Fruit fly (Drosophila melanogaster): Measurements from ENCODE around the gene Mrtf.

Gene Mrtf

DNA sequence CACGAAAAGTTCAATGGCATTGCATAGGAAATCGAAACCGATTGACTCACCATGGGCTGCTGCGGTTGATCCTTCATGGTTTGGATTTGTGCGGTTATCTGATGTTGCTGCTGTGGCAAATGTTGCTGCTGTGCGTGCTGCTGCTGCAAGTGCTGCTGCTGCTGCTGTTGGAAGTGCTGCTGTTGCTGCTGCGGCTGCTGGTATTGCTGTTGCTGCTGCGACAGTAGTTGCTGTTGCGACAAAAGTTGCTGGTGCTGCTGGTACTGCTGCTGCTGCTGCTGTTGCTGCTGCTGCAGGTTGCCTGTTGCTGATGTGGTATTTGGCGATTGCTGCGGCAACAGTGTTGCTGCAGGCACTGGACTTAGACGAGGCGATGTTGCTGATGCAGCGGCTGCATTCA is 29.9 kb upstream of the Mrtf start:
- TF ChIP-seq CG7101 (tag; optimal IDR thresholded peaks at IDR 0.05) (no peak), cnc (optimal IDR thresholded peaks at IDR 0.05) (no peak), pad (GFP tag; optimal IDR thresholded peaks at IDR 0.05) (no peak), bab1 (GFP tag; optimal IDR thresholded peaks at IDR 0.05) (no peak), Mnt (GFP tag; optimal IDR thresholded peaks at IDR 0.05) (no peak), tj (GFP tag; optimal IDR thresholded peaks at IDR 0.05) (no peak), cic (GFP tag; optimal IDR thresholded peaks at IDR 0.05) (no peak), CG7045 (GFP tag; optimal IDR thresholded peaks at IDR 0.05) (no peak), CG5204 (GFP tag; optimal IDR thresholded peaks at IDR 0.05) (no peak), CG33017 (tag; optimal IDR thresholded peaks at IDR 0.05) (no peak), CG12768 (GFP tag; optimal IDR thresholded peaks at IDR 0.05) (no peak), CG11617 (GFP tag; optimal IDR thresholded peaks at IDR 0.05) (no peak), kay (GFP tag; ENCODE audit: borderline replicate concordance) (no peak), CG14711 (tag; optimal IDR thresholded peaks at IDR 0.05) (no peak), Clk (GFP tag; optimal IDR thresholded peaks at IDR 0.05) (no peak)

DNA sequence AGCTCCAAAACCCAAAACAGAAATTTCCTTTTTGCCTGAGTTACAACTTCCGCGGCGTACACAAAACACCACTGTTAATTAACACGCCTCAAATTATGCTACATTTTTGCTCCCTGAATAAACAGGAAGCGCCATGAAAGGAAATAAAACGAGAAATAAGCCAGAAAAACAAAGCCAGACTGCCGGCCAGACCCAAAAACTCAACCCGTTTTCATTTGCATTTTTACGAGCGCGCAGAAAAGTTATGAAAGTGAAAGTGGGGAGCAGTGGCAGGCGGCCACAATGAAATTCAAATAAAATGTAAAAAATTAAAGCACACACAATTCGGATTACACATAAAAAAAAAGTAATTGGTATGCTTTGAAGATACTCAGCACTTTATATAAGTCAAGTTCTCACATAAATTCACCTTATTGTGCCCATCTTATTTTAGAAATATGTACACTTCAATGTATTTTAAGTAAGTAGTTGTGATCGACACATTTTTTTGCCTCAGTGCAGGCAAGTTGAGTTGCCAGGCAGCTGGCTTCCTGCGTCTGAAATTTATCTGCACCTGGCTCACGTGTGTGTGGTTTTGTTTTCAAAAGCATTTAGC is 29.1 kb upstream of the Mrtf start:
- TF ChIP-seq bab1 (GFP tag; optimal IDR thresholded peaks at IDR 0.05) (no peak), toe (GFP tag; optimal IDR thresholded peaks at IDR 0.05) (no peak), pad (GFP tag; optimal IDR thresholded peaks at IDR 0.05) (no peak), cnc (optimal IDR thresholded peaks at IDR 0.05) (no peak), CG7101 (tag; optimal IDR thresholded peaks at IDR 0.05) (no peak), CG5204 (GFP tag; optimal IDR thresholded peaks at IDR 0.05) (no peak), cic (GFP tag; optimal IDR thresholded peaks at IDR 0.05) (no peak), Clk (GFP tag; optimal IDR thresholded peaks at IDR 0.05) (no peak), CG7045 (GFP tag; optimal IDR thresholded peaks at IDR 0.05) (no peak), CG12768 (GFP tag; optimal IDR thresholded peaks at IDR 0.05) (no peak), Hr96 (GFP tag; optimal IDR thresholded peaks at IDR 0.05) (no peak), CG33017 (tag; optimal IDR thresholded peaks at IDR 0.05) (no peak), tj (GFP tag; optimal IDR thresholded peaks at IDR 0.05) (no peak), ovo (GFP tag; optimal IDR thresholded peaks at IDR 0.05) (no peak), Mnt (GFP tag; optimal IDR thresholded peaks at IDR 0.05) (no peak), kay (GFP tag; ENCODE audit: borderline replicate concordance) (no peak), CG1620 (GFP tag; optimal IDR thresholded peaks at IDR 0.05) (no peak), CG11617 (GFP tag; optimal IDR thresholded peaks at IDR 0.05) (no peak), Crg-1 (GFP tag; optimal IDR thresholded peaks at IDR 0.05) (no peak), CG14711 (tag; optimal IDR thresholded peaks at IDR 0.05) (no peak)

DNA sequence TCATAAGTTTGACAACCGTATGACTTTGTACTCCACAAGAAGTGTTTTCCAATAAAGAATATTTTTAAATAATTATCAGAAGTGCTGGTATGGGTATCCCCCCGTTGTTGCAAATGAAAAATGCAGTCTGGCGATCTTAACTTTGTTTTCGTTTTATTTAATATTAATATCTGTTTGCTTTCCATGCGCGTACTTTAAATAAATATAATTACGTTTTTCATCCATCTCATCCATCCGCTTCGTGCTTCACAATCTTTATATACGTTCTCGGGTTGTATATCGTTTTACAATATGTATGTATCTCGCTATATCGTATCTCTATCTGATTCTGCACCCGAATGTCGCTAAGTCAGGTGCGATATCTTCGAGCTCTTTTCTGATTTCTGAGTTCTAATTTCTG is 19.6 kb upstream of the Mrtf start:
- no peak for TF ChIP-seq Clk (GFP tag; optimal IDR thresholded peaks at IDR 0.05)
- peak; percentile 93 for TF ChIP-seq kay (GFP tag; ENCODE audit: borderline replicate concordance)

DNA sequence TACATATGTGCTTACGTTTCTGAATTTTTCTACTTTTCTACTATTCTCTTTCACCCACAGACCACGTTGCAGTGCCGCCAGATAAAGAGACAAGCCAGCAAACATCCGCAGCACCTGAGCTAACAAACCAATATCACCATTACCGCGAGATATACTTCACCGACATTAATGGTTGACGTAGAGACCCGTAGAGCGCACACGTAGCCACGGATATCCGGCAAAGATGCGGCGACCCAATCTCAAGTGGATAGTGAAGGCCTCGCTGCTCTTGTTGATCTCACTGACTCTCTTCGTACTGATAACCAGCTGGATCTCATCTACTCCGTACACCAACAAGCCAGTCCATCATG is 16.3 kb upstream of the Mrtf start:
- TF ChIP-seq CG1620 (GFP tag; optimal IDR thresholded peaks at IDR 0.05), result no peak
- peak; percentile 29 for TF ChIP-seq cic (GFP tag; optimal IDR thresholded peaks at IDR 0.05)
- TF ChIP-seq Crg-1 (GFP tag; optimal IDR thresholded peaks at IDR 0.05), result no peak

DNA sequence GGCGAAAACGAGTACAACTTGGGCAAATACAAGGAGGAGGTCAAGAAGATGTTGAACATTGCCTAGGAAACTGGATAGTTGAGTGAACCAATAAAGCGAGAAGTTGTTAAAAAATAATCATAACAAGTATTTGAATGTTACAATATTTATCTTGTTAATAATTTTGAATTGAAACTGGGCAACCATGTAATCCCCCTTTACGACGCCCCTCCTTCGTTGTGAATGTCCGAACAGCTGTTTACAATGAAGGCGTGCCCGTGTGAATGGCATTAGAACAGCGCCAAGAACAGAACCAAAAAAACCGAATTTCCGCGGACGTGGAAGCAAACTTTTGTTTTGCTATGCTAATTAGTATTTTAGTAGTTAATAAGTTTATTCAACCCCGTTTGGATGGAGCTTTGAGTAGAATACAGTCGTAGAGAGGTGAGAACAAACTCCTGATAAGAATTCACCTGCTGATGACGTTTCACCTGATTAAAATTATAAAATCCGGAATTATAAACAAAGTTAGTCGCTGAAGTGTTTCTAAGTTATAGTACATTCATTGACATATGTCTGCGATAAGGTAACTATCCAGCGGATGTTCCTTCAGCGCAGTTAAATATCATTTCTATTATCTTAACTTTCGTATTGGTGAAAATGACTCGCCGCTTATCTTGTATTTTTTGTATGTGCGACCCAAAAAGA is 15.8 kb upstream of the Mrtf start, which contains the start of gene Pgant6:
Pgant6 (plus strand) TSS at position 265 of the 687 bp plus-strand sequence.
- TF ChIP-seq toe (GFP tag; optimal IDR thresholded peaks at IDR 0.05) (no peak), CG14711 (tag; optimal IDR thresholded peaks at IDR 0.05) (peak; percentile 51), pad (GFP tag; optimal IDR thresholded peaks at IDR 0.05) (no peak), CG5204 (GFP tag; optimal IDR thresholded peaks at IDR 0.05) (no peak), kay (GFP tag; ENCODE audit: borderline replicate concordance) (no peak), CG7045 (GFP tag; optimal IDR thresholded peaks at IDR 0.05) (no peak), bab1 (GFP tag; optimal IDR thresholded peaks at IDR 0.05) (peak; percentile 27), CG12768 (GFP tag; optimal IDR thresholded peaks at IDR 0.05) (no peak), cic (GFP tag; optimal IDR thresholded peaks at IDR 0.05) (peak; percentile 46), Mnt (GFP tag; optimal IDR thresholded peaks at IDR 0.05) (peak; percentile 27), cnc (optimal IDR thresholded peaks at IDR 0.05) (no peak), CG33017 (tag; optimal IDR thresholded peaks at IDR 0.05) (no peak), tj (GFP tag; optimal IDR thresholded peaks at IDR 0.05) (peak; percentile 16)

DNA sequence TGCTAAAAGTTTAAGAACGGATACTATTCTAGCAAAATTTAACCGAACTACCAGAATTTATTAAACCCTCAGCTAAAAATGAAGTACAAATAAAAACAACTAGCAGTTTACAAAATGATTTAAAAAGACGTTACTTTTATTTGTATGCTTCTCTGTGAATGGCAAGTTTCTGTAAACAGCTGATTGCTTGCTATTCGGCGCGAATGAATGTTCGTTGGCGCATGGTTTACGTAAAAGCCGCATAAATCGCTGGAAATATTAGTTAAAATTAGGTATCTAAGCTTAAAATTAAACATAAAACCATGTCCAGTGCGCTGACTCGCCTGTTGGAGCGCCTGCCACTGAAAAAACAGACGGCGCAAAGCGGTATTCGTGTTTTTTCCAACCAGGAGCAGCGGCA is 14.4 kb upstream of the Mrtf start, which contains the start of gene mRpS35:
mRpS35 (plus strand) TSS at position 189 of the 400 bp plus-strand sequence.
- TF ChIP-seq Mnt (GFP tag; optimal IDR thresholded peaks at IDR 0.05) (peak; percentile 0), ovo (GFP tag; optimal IDR thresholded peaks at IDR 0.05) (no peak)

DNA sequence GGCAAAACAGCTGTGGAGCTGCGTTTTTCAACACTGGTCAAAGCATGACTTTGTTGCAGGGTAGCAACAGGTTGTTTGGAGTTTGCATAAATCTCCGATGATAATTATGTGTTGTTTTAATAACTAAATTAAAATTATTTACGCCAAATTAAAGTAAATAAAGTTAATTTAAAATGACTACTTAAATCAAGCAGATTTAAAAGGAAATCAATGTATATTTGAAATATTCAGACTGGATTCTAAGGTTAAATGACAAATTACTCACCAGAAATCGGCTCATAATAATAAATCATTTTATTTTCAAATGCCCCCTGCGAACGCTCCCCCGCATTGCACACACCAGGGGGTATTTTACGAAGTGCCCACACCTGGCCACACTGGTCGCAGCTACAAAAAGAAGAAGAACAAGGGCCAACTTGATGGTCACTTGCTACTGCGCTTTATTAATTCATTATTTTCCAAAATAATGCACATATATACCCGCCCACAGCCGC is 7.7 kb upstream of the Mrtf start, which contains the start of the genes CG12093 and Atg2:
CG12093 (minus strand) TSS at position 40 of the 494 bp plus-strand sequence.
Atg2 (plus strand) TSS at position 371 of the 494 bp plus-strand sequence.
- TF ChIP-seq toe (GFP tag; optimal IDR thresholded peaks at IDR 0.05), result peak; percentile 92
- no peak for TF ChIP-seq kay (GFP tag; ENCODE audit: borderline replicate concordance)
- TF ChIP-seq ovo (GFP tag; optimal IDR thresholded peaks at IDR 0.05), result peak; percentile 88
- TF ChIP-seq cnc (optimal IDR thresholded peaks at IDR 0.05), result no peak
- TF ChIP-seq pad (GFP tag; optimal IDR thresholded peaks at IDR 0.05), result peak; percentile 82
- peak; percentile 84 for TF ChIP-seq Hr96 (GFP tag; optimal IDR thresholded peaks at IDR 0.05)
- peak; percentile 89 for TF ChIP-seq Clk (GFP tag; optimal IDR thresholded peaks at IDR 0.05)
- TF ChIP-seq Crg-1 (GFP tag; optimal IDR thresholded peaks at IDR 0.05), result peak; percentile 92
- TF ChIP-seq CG11617 (GFP tag; optimal IDR thresholded peaks at IDR 0.05), result peak; percentile 96
- TF ChIP-seq CG14711 (tag; optimal IDR thresholded peaks at IDR 0.05), result peak; percentile 88
- TF ChIP-seq bab1 (GFP tag; optimal IDR thresholded peaks at IDR 0.05), result peak; percentile 95
- TF ChIP-seq CG33017 (tag; optimal IDR thresholded peaks at IDR 0.05), result peak; percentile 95
- TF ChIP-seq tj (GFP tag; optimal IDR thresholded peaks at IDR 0.05), result peak; percentile 85
- TF ChIP-seq CG5204 (GFP tag; optimal IDR thresholded peaks at IDR 0.05), result no peak
- TF ChIP-seq CG7101 (tag; optimal IDR thresholded peaks at IDR 0.05), result peak; percentile 97
- peak; percentile 72 for TF ChIP-seq cic (GFP tag; optimal IDR thresholded peaks at IDR 0.05)
- TF ChIP-seq CG1620 (GFP tag; optimal IDR thresholded peaks at IDR 0.05), result peak; percentile 95
- TF ChIP-seq CG7045 (GFP tag; optimal IDR thresholded peaks at IDR 0.05), result peak; percentile 95
- peak; percentile 88 for TF ChIP-seq Mnt (GFP tag; optimal IDR thresholded peaks at IDR 0.05)
- peak; percentile 94 for TF ChIP-seq CG12768 (GFP tag; optimal IDR thresholded peaks at IDR 0.05)

All from whole organism, adult.